Worm (Caenorhabditis elegans): ENCODE measurements around the gene grl-26.

ce11 chrIV:307205-307604, 15.4 kb downstream of the grl-26 start, which contains the start of gene swt-1:
- TF ChIP-seq him-1 (tag; optimal IDR thresholded peaks at IDR 0.05) (no peak), dao-5 (tag; optimal IDR thresholded peaks at IDR 0.05) (no peak)

All from whole organism, L4/young adult.